Fruit fly (Drosophila melanogaster) whole organism, embryonic: ENCODE measurements around the gene CG8379.

Experiments
- Antp ChIP-seq: fragments of 200-800 bp; sonication (Bioruptor generic); optimal IDR thresholded peaks from 3 replicates; lab custom pipeline; 2016; ENCODE audit warnings: missing biosample characterization, missing genetic modification characterization
- Blimp-1 ChIP-seq: fragments of 200-800 bp; sonication (Bioruptor generic); optimal IDR thresholded peaks from 3 replicates; lab custom pipeline; 2018; ENCODE audit warnings: missing biosample characterization, missing genetic modification characterization, mild to moderate bottlenecking, moderate library complexity, missing genetic modification reagents
- CG10462 ChIP-seq: fragments of 200-800 bp; sonication (Bioruptor generic); optimal IDR thresholded peaks from 2 replicates; lab custom pipeline; 2016; ENCODE audit warnings: missing biosample characterization, missing genetic modification characterization
- CG11093 ChIP-seq: fragments of 200-800 bp; sonication (Bioruptor generic); IDR thresholded peaks from 3 replicates; pipeline ENCODE4 v1.3.6; 2022; ENCODE audit warnings: missing biosample characterization, missing genetic modification characterization
- CG11560 ChIP-seq: fragments of 200-800 bp; sonication (Bioruptor generic); IDR thresholded peaks from 3 replicates; pipeline ENCODE4 v1.3.6; 2022; ENCODE audit warnings: missing biosample characterization, missing genetic modification characterization
- CG13123 ChIP-seq: fragments of 200-800 bp; sonication (Bioruptor generic); optimal IDR thresholded peaks from 2 replicates; lab custom pipeline; 2016; ENCODE audit warnings: missing biosample characterization, missing genetic modification characterization
- CG1603 ChIP-seq: fragments of 200-800 bp; sonication (Bioruptor generic); optimal IDR thresholded peaks from 2 replicates; lab custom pipeline; 2019; ENCODE audit warnings: missing biosample characterization, mild to moderate bottlenecking, missing genetic modification characterization, moderate library complexity
- CG16815 ChIP-seq: fragments of 200-800 bp; sonication (Bioruptor generic); optimal IDR thresholded peaks from 3 replicates; lab custom pipeline; 2017; ENCODE audit warnings: missing biosample characterization, mild to moderate bottlenecking, missing genetic modification characterization
- CG2129 ChIP-seq: fragments of 200-800 bp; sonication (Bioruptor generic); IDR thresholded peaks from 2 replicates; pipeline ENCODE4 v1.3.6; 2022; ENCODE audit warnings: missing biosample characterization, missing genetic modification characterization; ENCODE audit not compliant: partially characterized antibody
- CG2202 ChIP-seq: fragments of 200-800 bp; sonication (Bioruptor generic); optimal IDR thresholded peaks from 2 replicates; lab custom pipeline; 2018; ENCODE audit warnings: missing biosample characterization, mild to moderate bottlenecking, missing genetic modification characterization
- CG2889 ChIP-seq: fragments of 200-800 bp; sonication (Bioruptor generic); IDR thresholded peaks from 3 replicates; pipeline ENCODE4 v1.3.6; 2022; ENCODE audit warnings: missing biosample characterization, missing genetic modification characterization
- CG31388 ChIP-seq: fragments of 200-800 bp; sonication (Bioruptor generic); optimal IDR thresholded peaks from 2 replicates; lab custom pipeline; 2016; ENCODE audit warnings: missing biosample characterization, missing genetic modification characterization
- CG34376 ChIP-seq: fragments of 200-800 bp; sonication (Bioruptor generic); optimal IDR thresholded peaks from 2 replicates; lab custom pipeline; 2018; ENCODE audit warnings: missing biosample characterization, mild to moderate bottlenecking, missing genetic modification characterization
- CG3995 ChIP-seq: fragments of 200-800 bp; sonication (Bioruptor generic); optimal IDR thresholded peaks from 3 replicates; lab custom pipeline; 2016; ENCODE audit warnings: missing biosample characterization, missing genetic modification characterization
- CG4854 ChIP-seq: fragments of 200-800 bp; sonication (Bioruptor generic); optimal IDR thresholded peaks from 2 replicates; lab custom pipeline; 2016; ENCODE audit warnings: missing biosample characterization, missing genetic modification characterization, inconsistent platforms
- CG5180 ChIP-seq: fragments of 200-800 bp; sonication (Bioruptor generic); optimal IDR thresholded peaks from 3 replicates; lab custom pipeline; 2017; ENCODE audit warnings: missing biosample characterization, missing genetic modification characterization, mild to moderate bottlenecking, moderate library complexity, missing genetic modification reagents
- CG5953 ChIP-seq: fragments of 200-800 bp; sonication (Bioruptor generic); IDR thresholded peaks from 2 replicates; pipeline ENCODE4 v1.3.6; 2022; ENCODE audit warnings: missing biosample characterization, missing genetic modification characterization
- CG6765 ChIP-seq: fragments of 200-800 bp; sonication (Bioruptor generic); optimal IDR thresholded peaks from 3 replicates; lab custom pipeline; 2017; ENCODE audit warnings: missing biosample characterization, mild to moderate bottlenecking, missing genetic modification characterization
- CG8089 ChIP-seq: fragments of 200-800 bp; sonication (Bioruptor generic); optimal IDR thresholded peaks from 3 replicates; lab custom pipeline; 2016; ENCODE audit warnings: missing biosample characterization, missing genetic modification characterization
- CG9437 ChIP-seq: fragments of 200-800 bp; sonication (Bioruptor generic); optimal IDR thresholded peaks from 2 replicates; lab custom pipeline; 2018; ENCODE audit warnings: missing biosample characterization, mild to moderate bottlenecking, missing genetic modification characterization
- CG9817 ChIP-seq: fragments of 200-800 bp; sonication (Bioruptor generic); optimal IDR thresholded peaks from 2 replicates; lab custom pipeline; 2018; ENCODE audit warnings: missing biosample characterization, mild to moderate bottlenecking, missing genetic modification characterization, moderate library complexity
- Chrac-16 ChIP-seq: fragments of 200-800 bp; sonication (Bioruptor generic); optimal IDR thresholded peaks from 3 replicates; lab custom pipeline; 2016; ENCODE audit warnings: missing biosample characterization, missing genetic modification characterization
- Eip74EF ChIP-seq, 2 experiments: fragments of 200-800 bp in 1 of 2; fragments of >200 bp in 1 of 2; sonication (Bioruptor generic) in 1 of 2; optimal IDR thresholded peaks; 2 replicates each; lab custom pipeline; 2017 to 2019; ENCODE audit warnings: missing biosample characterization in 2 of 2, missing genetic modification characterization in 2 of 2, mild to moderate bottlenecking in 1 of 2, moderate library complexity in 1 of 2
- Fer1 ChIP-seq: fragments of 200-800 bp; sonication (Bioruptor generic); optimal IDR thresholded peaks from 2 replicates; lab custom pipeline; 2017; ENCODE audit warnings: missing biosample characterization, mild to moderate bottlenecking, missing genetic modification characterization
- HLH3B ChIP-seq: fragments of 200-800 bp; sonication (Bioruptor generic); IDR thresholded peaks from 2 replicates; pipeline ENCODE4 v1.3.6; 2022; ENCODE audit warnings: missing biosample characterization, missing genetic modification characterization
- Lim3 ChIP-seq: fragments of 200-800 bp; sonication (Bioruptor generic); IDR thresholded peaks from 2 replicates; pipeline ENCODE4 v1.3.6; 2022; ENCODE audit warnings: missing biosample characterization, missing genetic modification characterization
- Nf-YC ChIP-seq: fragments of 200-800 bp; optimal IDR thresholded peaks from 3 replicates; lab custom pipeline; 2019; ENCODE audit warnings: missing biosample characterization, mild to moderate bottlenecking, missing genetic modification characterization, moderate library complexity
- Scr ChIP-seq: fragments of 200-800 bp; sonication (Bioruptor generic); IDR thresholded peaks from 2 replicates; pipeline ENCODE4 v1.3.6; 2022; ENCODE audit warnings: missing biosample characterization, missing genetic modification characterization; ENCODE audit not compliant: partially characterized antibody
- Vsx1 ChIP-seq: fragments of 200-800 bp; sonication (Bioruptor generic); optimal IDR thresholded peaks from 2 replicates; lab custom pipeline; 2017; ENCODE audit warnings: missing biosample characterization, mild to moderate bottlenecking, missing genetic modification characterization, missing genetic modification reagents
- ac ChIP-seq: fragments of 200-800 bp; sonication (Bioruptor generic); optimal IDR thresholded peaks from 3 replicates; lab custom pipeline; 2017; ENCODE audit warnings: missing biosample characterization, mild to moderate bottlenecking, missing genetic modification characterization
- al ChIP-seq: fragments of 200-800 bp; sonication (Bioruptor generic); IDR thresholded peaks from 2 replicates; pipeline ENCODE4 v1.3.6; 2022; ENCODE audit warnings: missing biosample characterization, missing genetic modification characterization
- ap ChIP-seq: fragments of 200-800 bp; sonication (Bioruptor generic); IDR thresholded peaks from 2 replicates; pipeline ENCODE4 v1.3.6; 2022; ENCODE audit warnings: missing biosample characterization, missing genetic modification characterization
- bsh ChIP-seq, 2 experiments: fragments of 200-800 bp; sonication (Bioruptor generic); optimal IDR thresholded peaks; 2 replicates each; lab custom pipeline; 2017 to 2018; ENCODE audit warnings: mild to moderate bottlenecking in 2 of 2, missing biosample characterization in 2 of 2, missing genetic modification characterization in 2 of 2, moderate library complexity in 1 of 2
- cato ChIP-seq: fragments of 200-800 bp; sonication (Bioruptor generic); optimal IDR thresholded peaks from 2 replicates; lab custom pipeline; 2016; ENCODE audit warnings: missing biosample characterization, missing genetic modification characterization, borderline replicate concordance
- crol ChIP-seq: fragments of 200-800 bp; sonication (Bioruptor generic); IDR thresholded peaks from 2 replicates; pipeline ENCODE4 v1.3.6; 2022; ENCODE audit warnings: missing biosample characterization, missing genetic modification characterization
- ewg ChIP-seq: fragments of 200-800 bp; sonication (Bioruptor generic); optimal IDR thresholded peaks from 3 replicates; lab custom pipeline; 2017; ENCODE audit warnings: mild to moderate bottlenecking, missing biosample characterization, missing genetic modification reagents, missing genetic modification characterization
- gce ChIP-seq: fragments of 200-800 bp; sonication (Bioruptor generic); IDR thresholded peaks from 3 replicates; pipeline ENCODE4 v1.3.6; 2022; ENCODE audit warnings: missing biosample characterization, missing genetic modification characterization
- gsb ChIP-seq: fragments of 200-800 bp; sonication (Bioruptor generic); IDR thresholded peaks from 2 replicates; pipeline ENCODE4 v1.3.6; 2022; ENCODE audit warnings: missing biosample characterization, missing genetic modification characterization
- hth ChIP-seq: fragments of >200 bp; optimal IDR thresholded peaks from 2 replicates; lab custom pipeline; 2017; ENCODE audit warnings: inconsistent platforms
- insv ChIP-seq, 2 experiments: fragments of 200-800 bp; sonication (Bioruptor generic); optimal IDR thresholded peaks; 3 replicates each; lab custom pipeline; 2016 to 2018; ENCODE audit warnings: missing biosample characterization in 2 of 2, missing genetic modification characterization in 2 of 2
- jing ChIP-seq: fragments of 200-800 bp; sonication (Bioruptor generic); optimal IDR thresholded peaks from 2 replicates; lab custom pipeline; 2018; ENCODE audit warnings: missing biosample characterization, mild to moderate bottlenecking, missing genetic modification characterization
- kni ChIP-seq: fragments of 200-800 bp; sonication (Bioruptor generic); optimal IDR thresholded peaks from 3 replicates; lab custom pipeline; 2017; ENCODE audit warnings: mild to moderate bottlenecking, missing biosample characterization, missing genetic modification reagents, missing genetic modification characterization
- mld ChIP-seq: fragments of 200-800 bp; sonication (Bioruptor generic); IDR thresholded peaks from 3 replicates; pipeline ENCODE4 v1.3.6; 2022; ENCODE audit warnings: missing biosample characterization, missing genetic modification characterization; ENCODE audit not compliant: partially characterized antibody
- nom ChIP-seq: fragments of 200-800 bp; sonication (Bioruptor generic); optimal IDR thresholded peaks from 2 replicates; lab custom pipeline; 2017; ENCODE audit warnings: missing biosample characterization, missing genetic modification characterization, mild to moderate bottlenecking, moderate library complexity, missing genetic modification reagents
- org-1 ChIP-seq: fragments of 200-800 bp; sonication (Bioruptor generic); optimal IDR thresholded peaks from 2 replicates; lab custom pipeline; 2017; ENCODE audit warnings: missing biosample characterization, missing genetic modification characterization
- prd ChIP-seq, 3 experiments: fragments of >200 bp in 2 of 3; fragments of 200-800 bp in 1 of 3; sonication (Bioruptor generic) in 1 of 3; optimal IDR thresholded peaks in 2 of 3; IDR thresholded peaks in 1 of 3; 2 replicates in 2 of 3; 3 replicates in 1 of 3; pipeline versions ENCODE4 v1.3.6 to Lab custom; 2017 to 2022; ENCODE audit warnings: missing biosample characterization in 1 of 3, missing genetic modification characterization in 1 of 3
- tap ChIP-seq: fragments of 200-800 bp; optimal IDR thresholded peaks from 3 replicates; lab custom pipeline; 2019; ENCODE audit warnings: missing biosample characterization, mild to moderate bottlenecking, missing genetic modification characterization, moderate library complexity
- toy ChIP-seq: fragments of 200-800 bp; sonication (Bioruptor generic); IDR thresholded peaks from 2 replicates; pipeline ENCODE4 v1.3.6; 2022; ENCODE audit warnings: missing biosample characterization, missing genetic modification characterization
- vvl ChIP-seq: fragments of 200-800 bp; sonication (Bioruptor generic); IDR thresholded peaks from 2 replicates; pipeline ENCODE4 v1.3.6; 2022; ENCODE audit warnings: missing biosample characterization, missing genetic modification characterization
- wek ChIP-seq: fragments of 200-800 bp; sonication (Bioruptor generic); optimal IDR thresholded peaks from 3 replicates; lab custom pipeline; 2018; ENCODE audit warnings: missing biosample characterization, mild to moderate bottlenecking, missing genetic modification characterization, moderate library complexity

Gene CG8379

dm6 chr3R:8808518-8808921 lies 15.7 kb upstream of the CG8379 start (continued):
- peak; percentile 35 for TF ChIP-seq CG6765 (GFP tag; lab: Kevin White, UChicago)
- peak; percentile 92 for TF ChIP-seq ac (GFP tag; lab: Kevin White, UChicago)
- peak; percentile 19 for TF ChIP-seq CG13123 (GFP tag; lab: Kevin White, UChicago)
- no peak for TF ChIP-seq gce
- no peak for TF ChIP-seq Scr (GFP tag; lab: Robert Waterston, UW)
- peak; percentile 89 for TF ChIP-seq CG16815 (GFP tag; lab: Kevin White, UChicago)
- TF ChIP-seq CG1603 (tag; lab: Kevin White, UChicago), result peak; percentile 63
- TF ChIP-seq mld (GFP tag; lab: Robert Waterston, UW), result no peak
- TF ChIP-seq ewg (GFP tag; lab: Kevin White, UChicago), result peak; percentile 39
- TF ChIP-seq crol (GFP tag; lab: Robert Waterston, UW), result no peak
- peak; percentile 37 for TF ChIP-seq Vsx1
- TF ChIP-seq CG4854 (GFP tag; lab: Kevin White, UChicago), result peak; percentile 41
- TF ChIP-seq tap (tag; lab: Kevin White, UChicago), result peak; percentile 41
- peak; percentile 65 for TF ChIP-seq CG10462 (GFP tag; lab: Kevin White, UChicago)
- TF ChIP-seq CG34376 (GFP tag; lab: Kevin White, UChicago), result no peak
- TF ChIP-seq gsb, result no peak
- TF ChIP-seq CG2889 (GFP tag; lab: Robert Waterston, UW), result no peak
- peak; percentile 57 for TF ChIP-seq CG31388 (GFP tag; lab: Kevin White, UChicago)
- TF ChIP-seq prd (optimal IDR thresholded peaks at IDR 0.05; lab: Kevin White, UChicago), result no peak
- TF ChIP-seq prd (GFP tag; IDR thresholded peaks at IDR 0.05; lab: Robert Waterston, UW), result peak; percentile 87
- no peak for TF ChIP-seq toy
- TF ChIP-seq org-1 (GFP tag; lab: Kevin White, UChicago), result peak; percentile 51
- TF ChIP-seq Lim3, result no peak
- peak; percentile 72 for TF ChIP-seq vvl (GFP tag; lab: Robert Waterston, UW)
- peak; percentile 70 for TF ChIP-seq Blimp-1 (GFP tag; lab: Kevin White, UChicago)
- TF ChIP-seq Antp, result peak; percentile 37
- no peak for TF ChIP-seq hth (lab: Kevin White, UChicago)
- no peak for TF ChIP-seq CG5180
- no peak for TF ChIP-seq jing (GFP tag; lab: Kevin White, UChicago)
- TF ChIP-seq CG2129, result no peak
- TF ChIP-seq Nf-YC, result no peak
- no peak for TF ChIP-seq wek
- peak in 1 of 2 experiments; percentile 17 for TF ChIP-seq insv (GFP tag; optimal IDR thresholded peaks at IDR 0.05; lab: Kevin White, UChicago)
- TF ChIP-seq CG11093, result 0 out of 3 replicates have a peak, but pooled peaks have one; percentile 23
- peak; percentile 73 for TF ChIP-seq CG2202 (tag; lab: Kevin White, UChicago)
- TF ChIP-seq CG9817 (tag; lab: Kevin White, UChicago), result no peak
- TF ChIP-seq Fer1 (GFP tag; lab: Kevin White, UChicago), result peak; percentile 9
- TF ChIP-seq al (GFP tag; lab: Robert Waterston, UW), result no peak
- peak; percentile 28; the same call in 1 of the 2 replicates for TF ChIP-seq HLH3B (GFP tag; lab: Robert Waterston, UW)
- no peak for TF ChIP-seq CG5953 (GFP tag; lab: Robert Waterston, UW)
- TF ChIP-seq cato (GFP tag; lab: Kevin White, UChicago), result peak; percentile 49
- TF ChIP-seq CG9437, result peak; percentile 44
- no peak for TF ChIP-seq CG11560
- peak; percentile 83 for TF ChIP-seq Chrac-16 (GFP tag; lab: Kevin White, UChicago)
- peak in 1 of 2 experiments; percentile 80 for TF ChIP-seq bsh (GFP tag; optimal IDR thresholded peaks at IDR 0.05; lab: Kevin White, UChicago)
- no peak for TF ChIP-seq ap (GFP tag; lab: Robert Waterston, UW)
- TF ChIP-seq nom, result no peak
- peak in 1 of 2 experiments; percentile 5 for TF ChIP-seq Eip74EF (GFP tag; optimal IDR thresholded peaks at IDR 0.05; lab: Kevin White, UChicago)
- TF ChIP-seq CG8089, result peak; percentile 51
- no peak for TF ChIP-seq CG3995
- TF ChIP-seq kni (GFP tag; lab: Kevin White, UChicago), result no peak
